Worm (Caenorhabditis elegans) whole organism, early embryonic: Measurements from ENCODE around the gene C38D4.10.

Experiments used
- B0310.2 ChIP-seq: sonication (generic microtip); optimal IDR thresholded peaks from 2 replicates; lab custom pipeline; 2016; ENCODE audit warnings: mild to moderate bottlenecking, missing genetic modification characterization, missing compliant biosample characterization
- F13C5.2 ChIP-seq: sonication (generic microtip); optimal IDR thresholded peaks from 2 replicates; lab custom pipeline; 2017; ENCODE audit warnings: mild to moderate bottlenecking, missing genetic modification characterization, inconsistent platforms, missing compliant biosample characterization
- ama-1 ChIP-seq: fragments of 150-350 bp; optimal IDR thresholded peaks from 2 replicates; lab custom pipeline; 2014
- ceh-13 ChIP-seq: fragments of 200-800 bp; sonication (Bioruptor generic); optimal IDR thresholded peaks from 2 replicates; lab custom pipeline; 2018; ENCODE audit warnings: mild to moderate bottlenecking, missing genetic modification characterization, missing compliant biosample characterization
- ets-7 ChIP-seq: sonication (generic microtip); optimal IDR thresholded peaks from 2 replicates; lab custom pipeline; 2016; ENCODE audit warnings: missing genotype, missing genetic modification characterization, missing compliant biosample characterization
- flt-1 ChIP-seq: fragments of 200-800 bp; sonication (Bioruptor generic); IDR thresholded peaks from 2 replicates; pipeline ENCODE4 v1.3.6; 2022; ENCODE audit warnings: missing genetic modification characterization, missing compliant biosample characterization
- scrt-1 ChIP-seq: fragments of 200-800 bp; sonication (Bioruptor generic); IDR thresholded peaks from 2 replicates; pipeline ENCODE4 v1.3.6; 2022; ENCODE audit warnings: missing genetic modification characterization, missing compliant biosample characterization
- tbx-37 ChIP-seq: fragments of 200-800 bp; sonication (Bioruptor generic); conservative IDR thresholded peaks from 2 replicates; pipeline ENCODE4 v1.3.6; 2022; ENCODE audit warnings: missing genetic modification reagents, missing genetic modification characterization, missing compliant biosample characterization

DNA sequence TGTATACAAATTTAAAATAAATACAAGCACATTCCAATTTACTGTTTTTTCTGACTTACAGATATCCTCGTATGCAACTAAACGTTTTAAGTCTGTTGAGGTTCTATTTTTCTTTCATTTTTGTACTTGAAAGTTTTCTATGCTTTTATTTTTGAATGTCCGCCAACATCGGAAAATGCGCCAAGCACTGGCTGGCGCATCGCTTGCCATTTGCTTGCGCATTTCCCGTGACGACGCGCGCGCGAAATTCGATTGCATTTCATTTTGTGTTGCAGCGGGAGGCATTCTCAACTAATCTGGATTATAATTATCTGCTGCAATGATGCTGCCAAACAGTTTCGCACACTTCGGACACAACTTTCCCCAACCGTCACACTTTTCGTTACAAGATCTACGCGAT, 25.3 kb upstream of the C38D4.10 start, which contains the start of gene fbxl-2:
- 0 out of 2 replicates have a peak, but pooled peaks have one; percentile 65 for TF ChIP-seq scrt-1
- TF ChIP-seq ceh-13 (GFP tag; lab: Kevin White, UChicago): no peak
- peak; percentile 94 for TF ChIP-seq F13C5.2 (tag; lab: Kevin White, UChicago)
- TF ChIP-seq B0310.2 (tag; lab: Kevin White, UChicago): peak; percentile 34
- no peak for TF ChIP-seq tbx-37 (GFP tag; lab: Robert Waterston, UW)
- peak; percentile 10 for TF ChIP-seq ets-7 (tag; lab: Kevin White, UChicago)
- peak; percentile 80; the same call in 1 of the 2 replicates for TF ChIP-seq flt-1 (GFP tag; lab: Robert Waterston, UW)
- no peak for TF ChIP-seq ama-1
